Worm (Caenorhabditis elegans): ENCODE results near the gene bath-13.
"Not testable (repeated sequence)": the region's sequence is repeated elsewhere in the genome, so short reads cannot be mapped to it uniquely, and the experiment has no call there.

The bath-13 gene

DNA sequence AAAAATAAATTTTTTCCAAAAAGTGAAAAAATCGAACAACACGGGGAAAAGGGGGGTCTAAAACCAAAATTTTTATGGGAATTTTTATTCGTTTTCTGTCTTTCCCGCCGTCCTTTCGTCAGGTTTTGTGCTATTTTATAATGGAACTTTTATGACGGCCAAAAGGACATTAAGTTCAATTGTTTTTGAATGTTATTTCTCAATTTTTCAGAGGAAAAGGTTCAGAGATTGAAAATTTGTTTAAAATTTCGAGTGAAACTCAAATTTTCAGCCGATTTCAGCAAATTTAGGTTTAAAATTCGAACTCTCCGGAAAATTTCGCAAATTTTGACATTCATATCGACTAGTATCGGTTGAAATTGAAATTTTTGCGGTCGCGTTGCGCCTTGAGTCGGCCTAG lies 42.1 kb upstream of the bath-13 start, which contains the start of gene nep-18:
Gene nep-18, minus strand, starts transcription at position 101 of the 400 bp plus-strand sequence.
- TF ChIP-seq nhr-77 (tag; optimal IDR thresholded peaks at IDR 0.05) = no peak
- no peak for TF ChIP-seq ama-1 (optimal IDR thresholded peaks at IDR 0.05)
- no peak for TF ChIP-seq ZK546.5 (tag; optimal IDR thresholded peaks at IDR 0.05)

DNA sequence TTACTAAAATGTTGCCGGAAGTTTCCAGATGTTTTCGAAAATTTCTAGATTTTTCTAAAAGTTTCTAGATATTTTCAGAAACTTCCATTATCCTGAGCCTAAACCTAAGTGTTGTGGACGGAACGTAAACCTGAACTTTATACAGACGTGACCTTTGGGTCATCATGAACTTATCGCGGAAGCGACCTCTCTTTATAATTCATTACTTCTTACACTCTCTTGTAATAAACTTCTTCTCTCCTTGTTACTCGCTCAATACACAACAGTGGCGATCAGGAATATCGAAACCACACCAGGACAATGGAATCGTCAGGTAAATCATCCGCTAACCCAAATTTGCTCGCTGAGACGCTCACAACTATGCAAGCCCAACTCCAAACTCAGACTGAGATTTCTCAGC lies 31.8 kb upstream of the bath-13 start, which contains the start of gene K02F6.1:
Gene K02F6.1, plus strand, starts transcription at position 301 of the 400 bp plus-strand sequence.
- not testable (repeated sequence) for TF ChIP-seq ceh-16, lsy-2, elt-1 (tag; optimal IDR thresholded peaks at IDR 0.05)

ce11 chrII:2553030-2553429 lies 31.2 kb upstream of the bath-13 start:
- TF ChIP-seq aly-2 (tag; optimal IDR thresholded peaks at IDR 0.05) (no peak), lin-13 (GFP tag; optimal IDR thresholded peaks at IDR 0.05) (no peak), lsy-2 (tag; optimal IDR thresholded peaks at IDR 0.05) (no peak)

- TF ChIP-seq mbf-1 (tag; optimal IDR thresholded peaks at IDR 0.05) (no peak), nhr-77 (tag; optimal IDR thresholded peaks at IDR 0.05) (no peak), ztf-4 (tag; optimal IDR thresholded peaks at IDR 0.05) (no peak), R02D3.7 (tag; optimal IDR thresholded peaks at IDR 0.05) (no peak), lin-39 (tag; optimal IDR thresholded peaks at IDR 0.05) (no peak), gmeb-1 (tag; optimal IDR thresholded peaks at IDR 0.05) (no peak)
These were observed 24.1 kb upstream of the bath-13 start, which contains the start of gene K02F6.3 for ce11 chrII:2545925-2546324. K02F6.3 (plus strand) TSS chrII:2546225.

DNA sequence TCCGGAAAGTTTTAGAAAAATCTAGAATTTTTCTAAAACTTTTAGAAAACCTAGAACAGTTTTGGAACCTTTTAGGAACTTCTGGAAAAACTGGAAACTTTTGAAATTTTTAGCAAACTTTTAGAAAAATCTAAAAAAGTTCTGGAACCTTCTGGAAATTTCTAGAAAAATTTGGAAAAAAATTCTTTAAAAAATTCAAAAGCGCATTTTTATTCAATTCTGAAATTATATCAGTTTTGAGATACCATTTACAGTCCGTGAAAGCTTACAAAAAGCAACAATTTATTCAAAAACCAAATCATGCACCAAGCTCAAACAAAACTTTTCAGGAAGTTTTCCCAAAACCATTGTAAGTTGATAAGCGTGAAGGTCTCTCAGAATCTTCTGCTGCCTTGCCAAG lies 16.3 kb upstream of the bath-13 start, which contains the start of gene K02F6.4:
Gene K02F6.4, plus strand, starts transcription at position 301 of the 400 bp plus-strand sequence.
- TF ChIP-seq C34F6.9 (tag; optimal IDR thresholded peaks at IDR 0.05) (no peak), nhr-25 (tag; optimal IDR thresholded peaks at IDR 0.05) (no peak), nhr-129 (tag; optimal IDR thresholded peaks at IDR 0.05) (no peak), sma-9 (GFP tag; optimal IDR thresholded peaks at IDR 0.05) (no peak), sma-9 (tag; optimal IDR thresholded peaks at IDR 0.05) (no peak), zag-1 (tag; optimal IDR thresholded peaks at IDR 0.05) (no peak), nhr-12 (tag; optimal IDR thresholded peaks at IDR 0.05) (no peak), lin-11 (tag; optimal IDR thresholded peaks at IDR 0.05) (no peak), ztf-4 (tag; optimal IDR thresholded peaks at IDR 0.05) (no peak), lin-39 (tag; optimal IDR thresholded peaks at IDR 0.05) (no peak), blmp-1 (tag; optimal IDR thresholded peaks at IDR 0.05; ENCODE audit: insufficient read depth) (no peak), nhr-23 (tag; optimal IDR thresholded peaks at IDR 0.05) (no peak), elt-1 (tag; optimal IDR thresholded peaks at IDR 0.05) (no peak), mdl-1 (tag; optimal IDR thresholded peaks at IDR 0.05) (no peak), egl-27 (tag; optimal IDR thresholded peaks at IDR 0.05) (no peak), crh-2 (tag; optimal IDR thresholded peaks at IDR 0.05) (no peak), ceh-16 (tag; optimal IDR thresholded peaks at IDR 0.05) (no peak)

ce11 chrII:2537754-2538153 lies 15.9 kb upstream of the bath-13 start, which contains the start of gene K02F6.7:
K02F6.7 (minus strand) TSS chrII:2537854.
- TF ChIP-seq R02D3.7 (tag; optimal IDR thresholded peaks at IDR 0.05) (no peak), egl-27 (tag; optimal IDR thresholded peaks at IDR 0.05) (no peak), mdl-1 (tag; optimal IDR thresholded peaks at IDR 0.05) (no peak), lin-39 (tag; optimal IDR thresholded peaks at IDR 0.05) (no peak), nhr-129 (tag; optimal IDR thresholded peaks at IDR 0.05) (no peak), mbf-1 (tag; optimal IDR thresholded peaks at IDR 0.05) (no peak), F13H6.1 (tag; optimal IDR thresholded peaks at IDR 0.05) (no peak), ztf-4 (tag; optimal IDR thresholded peaks at IDR 0.05) (no peak), mab-5 (tag; optimal IDR thresholded peaks at IDR 0.05) (no peak), ama-1 (optimal IDR thresholded peaks at IDR 0.05) (no peak), nhr-12 (tag; optimal IDR thresholded peaks at IDR 0.05) (no peak)

DNA sequence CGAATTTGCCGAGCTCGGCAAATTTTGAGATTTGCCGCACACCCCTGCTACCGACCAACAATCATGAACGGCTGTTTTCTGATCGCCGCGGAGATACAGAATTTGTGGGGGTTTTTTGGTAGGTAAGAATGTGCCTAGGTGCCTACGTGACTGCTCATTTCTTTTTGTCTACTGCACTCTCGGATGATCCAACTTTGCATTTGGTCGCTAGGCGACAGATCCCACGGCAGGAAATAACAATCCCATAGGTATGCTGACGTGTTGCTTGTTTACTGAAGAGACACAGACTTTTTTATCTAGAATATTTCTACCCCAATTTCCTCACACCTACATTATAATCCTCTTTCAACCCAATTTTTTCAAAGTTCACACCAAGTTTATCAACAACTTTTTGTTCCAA lies 13.1 kb upstream of the bath-13 start, which contains the start of gene K02F6.8:
Gene K02F6.8, minus strand, starts transcription at position 101 of the 400 bp plus-strand sequence.
- TF ChIP-seq unc-39 (tag; optimal IDR thresholded peaks at IDR 0.05); mab-5 (tag; optimal IDR thresholded peaks at IDR 0.05); sma-9 (GFP tag; optimal IDR thresholded peaks at IDR 0.05); sma-9 (tag; optimal IDR thresholded peaks at IDR 0.05): not testable (repeated sequence)
